Worm (Caenorhabditis elegans) whole organism, midembryonic: ENCODE measurements around the gene gstk-1.

ENCODE experiments used
- T22C8.4 ChIP-seq: fragments of 200-800 bp; sonication (Bioruptor generic); IDR thresholded peaks from 2 replicates; pipeline ENCODE4 v1.3.6; 2022; ENCODE audit warnings: missing genetic modification characterization, missing compliant biosample characterization
- cog-1 ChIP-seq: sonication (generic microtip); optimal IDR thresholded peaks from 2 replicates; lab custom pipeline; 2016; ENCODE audit warnings: missing genetic modification characterization, missing compliant biosample characterization
- flt-1 ChIP-seq: fragments of 200-800 bp; sonication (Bioruptor generic); IDR thresholded peaks from 2 replicates; pipeline ENCODE4 v1.3.6; 2022; ENCODE audit warnings: missing genetic modification characterization, missing compliant biosample characterization
- klf-2 ChIP-seq: fragments of 200-800 bp; sonication (Bioruptor generic); conservative IDR thresholded peaks from 2 replicates; pipeline ENCODE4 v1.3.6; 2022; ENCODE audit warnings: missing genetic modification reagents, missing genetic modification characterization, missing compliant biosample characterization
- med-1 ChIP-seq: sonication (generic microtip); optimal IDR thresholded peaks from 2 replicates; lab custom pipeline; 2017; ENCODE audit warnings: missing genetic modification characterization, mild to moderate bottlenecking, missing compliant biosample characterization, antibody characterized with exemption, missing genetic modification reagents; ENCODE audit not compliant: insufficient read depth
- ref-1 ChIP-seq: fragments of 200-800 bp; sonication (Bioruptor generic); conservative IDR thresholded peaks from 2 replicates; pipeline ENCODE4 v1.3.6; 2022; ENCODE audit warnings: missing genetic modification reagents, missing genetic modification characterization, missing compliant biosample characterization
- tab-1 ChIP-seq: fragments of 200-800 bp; sonication (Bioruptor generic); IDR thresholded peaks from 2 replicates; pipeline ENCODE4 v1.3.6; 2022; ENCODE audit warnings: missing genetic modification characterization, missing compliant biosample characterization
- ztf-23 ChIP-seq: fragments of 200-800 bp; sonication (Bioruptor generic); IDR thresholded peaks from 2 replicates; pipeline ENCODE4 v1.3.6; 2022; ENCODE audit warnings: missing genetic modification reagents, missing genetic modification characterization, missing compliant biosample characterization
- ztf-29 ChIP-seq: fragments of 200-800 bp; sonication (Bioruptor generic); IDR thresholded peaks from 2 replicates; pipeline ENCODE4 v1.3.6; 2022; ENCODE audit warnings: missing genetic modification reagents, missing genetic modification characterization, missing compliant biosample characterization

The gstk-1 gene

ce11 chrII:9619995-9620535 is 36.4 kb upstream of the gstk-1 start:
- TF ChIP-seq ztf-29 (GFP tag; lab: Robert Waterston, UW) (no peak), med-1 (GFP tag; lab: Kevin White, UChicago) (no peak), ztf-23 (GFP tag; lab: Robert Waterston, UW) (no peak), T22C8.4 (no peak), klf-2 (GFP tag; lab: Robert Waterston, UW) (no peak), flt-1 (GFP tag; lab: Robert Waterston, UW) (no peak), ref-1 (no peak), cog-1 (tag; lab: Kevin White, UChicago) (no peak), tab-1 (GFP tag; lab: Robert Waterston, UW) (no peak)

ce11 chrII:9620616-9621015 is 35.9 kb upstream of the gstk-1 start:
- TF ChIP-seq klf-2 (GFP tag; lab: Robert Waterston, UW): no peak
- no peak for TF ChIP-seq ztf-29 (GFP tag; lab: Robert Waterston, UW)
- no peak for TF ChIP-seq T22C8.4
- TF ChIP-seq tab-1 (GFP tag; lab: Robert Waterston, UW): no peak
- no peak for TF ChIP-seq flt-1 (GFP tag; lab: Robert Waterston, UW)
- no peak for TF ChIP-seq med-1 (GFP tag; lab: Kevin White, UChicago)

ce11 chrII:9621121-9621520 is 35.4 kb upstream of the gstk-1 start:
- TF ChIP-seq cog-1 (tag; lab: Kevin White, UChicago): no peak
- no peak for TF ChIP-seq T22C8.4
- no peak for TF ChIP-seq tab-1 (GFP tag; lab: Robert Waterston, UW)
- TF ChIP-seq med-1 (GFP tag; lab: Kevin White, UChicago): no peak
- no peak for TF ChIP-seq klf-2 (GFP tag; lab: Robert Waterston, UW)
- no peak for TF ChIP-seq ztf-23 (GFP tag; lab: Robert Waterston, UW)
- TF ChIP-seq flt-1 (GFP tag; lab: Robert Waterston, UW): no peak
- no peak for TF ChIP-seq ztf-29 (GFP tag; lab: Robert Waterston, UW)
- no peak for TF ChIP-seq ref-1

- TF ChIP-seq ref-1: no peak
- no peak for TF ChIP-seq ztf-29 (GFP tag; lab: Robert Waterston, UW)
- TF ChIP-seq T22C8.4: no peak
- no peak for TF ChIP-seq cog-1 (tag; lab: Kevin White, UChicago)
Observed at ce11 chrII:9621913-9622348, 34.6 kb upstream of the gstk-1 start.

- TF ChIP-seq cog-1 (tag; lab: Kevin White, UChicago) (no peak), ztf-23 (GFP tag; lab: Robert Waterston, UW) (no peak), med-1 (GFP tag; lab: Kevin White, UChicago) (no peak), tab-1 (GFP tag; lab: Robert Waterston, UW) (no peak), ref-1 (no peak), T22C8.4 (no peak), flt-1 (GFP tag; lab: Robert Waterston, UW) (no peak), ztf-29 (GFP tag; lab: Robert Waterston, UW) (no peak)
Observed at ce11 chrII:9624110-9624695, 32.3 kb upstream of the gstk-1 start, which contains the start of the genes dnj-20 and ZK1307.8. TSS of gene dnj-20 (minus strand) at chrII:9624176. TSS of gene ZK1307.8 (plus strand) at chrII:9624613.

- TF ChIP-seq ztf-23 (GFP tag; lab: Robert Waterston, UW) (no peak), ztf-29 (GFP tag; lab: Robert Waterston, UW) (no peak), med-1 (GFP tag; lab: Kevin White, UChicago) (no peak), cog-1 (tag; lab: Kevin White, UChicago) (no peak)
Observed at ce11 chrII:9625930-9626329, 30.6 kb upstream of the gstk-1 start.

ce11 chrII:9636300-9636699 is 20.2 kb upstream of the gstk-1 start, which contains the start of gene ZK1307.7:
TSS of gene ZK1307.7 (plus strand) at chrII:9636600.
- TF ChIP-seq ref-1 (no peak), klf-2 (GFP tag; lab: Robert Waterston, UW) (no peak), ztf-29 (GFP tag; lab: Robert Waterston, UW) (no peak), ztf-23 (GFP tag; lab: Robert Waterston, UW) (no peak), med-1 (GFP tag; lab: Kevin White, UChicago) (no peak), cog-1 (tag; lab: Kevin White, UChicago) (no peak), flt-1 (GFP tag; lab: Robert Waterston, UW) (no peak), T22C8.4 (no peak), tab-1 (GFP tag; lab: Robert Waterston, UW) (no peak)

- TF ChIP-seq cog-1 (tag; lab: Kevin White, UChicago) (no peak), T22C8.4 (no peak), ztf-29 (GFP tag; lab: Robert Waterston, UW) (no peak), tab-1 (GFP tag; lab: Robert Waterston, UW) (no peak), med-1 (GFP tag; lab: Kevin White, UChicago) (no peak), flt-1 (GFP tag; lab: Robert Waterston, UW) (no peak), klf-2 (GFP tag; lab: Robert Waterston, UW) (no peak), ref-1 (no peak), ztf-23 (GFP tag; lab: Robert Waterston, UW) (no peak)
Observed at ce11 chrII:9644438-9644837, 12.1 kb upstream of the gstk-1 start, which contains the start of gene fzr-1. TSS of gene fzr-1 (minus strand) at chrII:9644466.

- TF ChIP-seq cog-1 (tag; lab: Kevin White, UChicago) (no peak), ref-1 (no peak), klf-2 (GFP tag; lab: Robert Waterston, UW) (no peak), ztf-23 (GFP tag; lab: Robert Waterston, UW) (no peak), ztf-29 (GFP tag; lab: Robert Waterston, UW) (peak; percentile 25; the same call in 1 of the 2 replicates), T22C8.4 (no peak), tab-1 (GFP tag; lab: Robert Waterston, UW) (no peak)
Observed at ce11 chrII:9644940-9645634, 11.4 kb upstream of the gstk-1 start.
